Worm (Caenorhabditis elegans): Measurements from ENCODE around the gene fars-2.

Gene fars-2

ce11 chrV:19936945-19937344, 29.7 kb upstream of the fars-2 start:
- TF ChIP-seq unc-62 (GFP tag; optimal IDR thresholded peaks at IDR 0.05) (no peak), crh-2 (tag; optimal IDR thresholded peaks at IDR 0.05) (no peak)

- TF ChIP-seq fos-1 (tag; optimal IDR thresholded peaks at IDR 0.05): no peak
- no peak for TF ChIP-seq snpc-4 (tag; optimal IDR thresholded peaks at IDR 0.05)
- TF ChIP-seq nhr-10 (tag; optimal IDR thresholded peaks at IDR 0.05): no peak
- no peak for TF ChIP-seq lin-39 (tag; optimal IDR thresholded peaks at IDR 0.05)
- TF ChIP-seq unc-39 (tag; optimal IDR thresholded peaks at IDR 0.05): no peak
- TF ChIP-seq sma-3 (GFP tag; optimal IDR thresholded peaks at IDR 0.05): no peak
Observed at ce11 chrV:19934223-19934622, 27.0 kb upstream of the fars-2 start, which contains the start of gene algn-7. Gene algn-7, minus strand, starts transcription at chrV:19934323.

- TF ChIP-seq nhr-23 (tag; optimal IDR thresholded peaks at IDR 0.05) (no peak), ZK546.5 (tag; optimal IDR thresholded peaks at IDR 0.05) (no peak), lsy-2 (tag; optimal IDR thresholded peaks at IDR 0.05) (no peak), aly-2 (tag; optimal IDR thresholded peaks at IDR 0.05) (no peak), nhr-21 (tag; optimal IDR thresholded peaks at IDR 0.05) (no peak), skn-1 (tag; optimal IDR thresholded peaks at IDR 0.05) (no peak), sem-4 (tag; optimal IDR thresholded peaks at IDR 0.05) (no peak), ztf-4 (tag; optimal IDR thresholded peaks at IDR 0.05) (no peak), lin-39 (tag; optimal IDR thresholded peaks at IDR 0.05) (no peak), sma-3 (GFP tag; optimal IDR thresholded peaks at IDR 0.05) (no peak), C34F6.9 (tag; optimal IDR thresholded peaks at IDR 0.05) (no peak)
Observed at ce11 chrV:19923924-19924323, 16.7 kb upstream of the fars-2 start, which contains the start of gene skr-4. Gene skr-4, plus strand, starts transcription at chrV:19924224.

- TF ChIP-seq C34F6.9 (tag; optimal IDR thresholded peaks at IDR 0.05) (no peak), nhr-11 (tag; optimal IDR thresholded peaks at IDR 0.05) (no peak), unc-55 (GFP tag; optimal IDR thresholded peaks at IDR 0.05) (no peak), nhr-23 (tag; optimal IDR thresholded peaks at IDR 0.05) (no peak), mdl-1 (tag; optimal IDR thresholded peaks at IDR 0.05) (no peak), nhr-6 (tag; optimal IDR thresholded peaks at IDR 0.05) (no peak), skn-1 (tag; optimal IDR thresholded peaks at IDR 0.05) (no peak), ceh-82 (tag; optimal IDR thresholded peaks at IDR 0.05) (no peak), elt-3 (tag; optimal IDR thresholded peaks at IDR 0.05) (no peak)
Observed at ce11 chrV:19922613-19923012, 15.4 kb upstream of the fars-2 start, which contains the start of gene Y60A3A.16. Gene Y60A3A.16, minus strand, starts transcription at chrV:19922713.

- TF ChIP-seq R02D3.7 (tag; optimal IDR thresholded peaks at IDR 0.05) (no peak), unc-62 (GFP tag; optimal IDR thresholded peaks at IDR 0.05) (no peak), nhr-237 (tag; optimal IDR thresholded peaks at IDR 0.05) (no peak), peb-1 (tag; optimal IDR thresholded peaks at IDR 0.05) (no peak), lin-39 (tag; optimal IDR thresholded peaks at IDR 0.05) (no peak), mab-5 (tag; optimal IDR thresholded peaks at IDR 0.05) (no peak), C34F6.9 (tag; optimal IDR thresholded peaks at IDR 0.05) (no peak), nhr-11 (tag; optimal IDR thresholded peaks at IDR 0.05) (no peak)
Observed at ce11 chrV:19915973-19916605, 8.9 kb upstream of the fars-2 start, which contains the start of the genes chk-2 and Y60A3A.19. Gene chk-2, minus strand, starts transcription at chrV:19916023. Gene Y60A3A.19, plus strand, starts transcription at chrV:19916555.

- TF ChIP-seq nhr-10 (tag; optimal IDR thresholded peaks at IDR 0.05) (no peak), crh-2 (tag; optimal IDR thresholded peaks at IDR 0.05) (peak; percentile 21), ztf-11 (tag; optimal IDR thresholded peaks at IDR 0.05) (no peak), lsy-2 (tag; optimal IDR thresholded peaks at IDR 0.05) (peak; percentile 34 to 39), nhr-25 (tag; optimal IDR thresholded peaks at IDR 0.05) (no peak), ztf-4 (tag; optimal IDR thresholded peaks at IDR 0.05) (no peak), nhr-129 (tag; optimal IDR thresholded peaks at IDR 0.05) (no peak), unc-55 (GFP tag; optimal IDR thresholded peaks at IDR 0.05) (peak; percentile 29), nhr-12 (tag; optimal IDR thresholded peaks at IDR 0.05) (no peak), C34F6.9 (tag; optimal IDR thresholded peaks at IDR 0.05) (peak; percentile 11), nhr-21 (tag; optimal IDR thresholded peaks at IDR 0.05) (no peak), peb-1 (tag; optimal IDR thresholded peaks at IDR 0.05) (no peak), dmd-4 (tag; optimal IDR thresholded peaks at IDR 0.05) (no peak)
Observed at ce11 chrV:19908854-19909253, 1.6 kb upstream of the fars-2 start.
